Worm (Caenorhabditis elegans) whole organism, L2 larva: ENCODE measurements around the gene ugt-39.

Experiments used
- ama-1 ChIP-seq: fragments of 150-350 bp; optimal IDR thresholded peaks from 2 replicates; lab custom pipeline; 2018; ENCODE audit warnings: inconsistent platforms
- ceh-82 ChIP-seq: fragments of 150-350 bp; optimal IDR thresholded peaks from 2 replicates; lab custom pipeline; 2014; ENCODE audit warnings: missing biosample characterization, missing genetic modification characterization
- gmeb-1 ChIP-seq: fragments of 150-350 bp; optimal IDR thresholded peaks from 2 replicates; lab custom pipeline; 2014; ENCODE audit warnings: missing biosample characterization, missing genetic modification characterization
- lin-13 ChIP-seq: fragments of 150-350 bp; optimal IDR thresholded peaks from 2 replicates; lab custom pipeline; 2014; ENCODE audit warnings: missing biosample characterization, missing genetic modification reagents, missing genetic modification characterization
- lin-39 ChIP-seq: fragments of 150-350 bp; optimal IDR thresholded peaks from 2 replicates; lab custom pipeline; 2014; ENCODE audit warnings: missing biosample characterization, missing genetic modification reagents, missing genetic modification characterization
- peb-1 ChIP-seq: fragments of 150-350 bp; optimal IDR thresholded peaks from 2 replicates; lab custom pipeline; 2014; ENCODE audit warnings: missing biosample characterization, missing genetic modification characterization
- unc-55 ChIP-seq: fragments of 150-350 bp; sonication (generic microtip); optimal IDR thresholded peaks from 3 replicates; lab custom pipeline; 2014; ENCODE audit warnings: missing biosample characterization, missing genetic modification reagents, missing genetic modification characterization
- unc-62 ChIP-seq: fragments of 150-350 bp; optimal IDR thresholded peaks from 2 replicates; lab custom pipeline; 2014; ENCODE audit warnings: missing biosample characterization, missing genetic modification reagents, missing genetic modification characterization
- ztf-11 ChIP-seq: sonication (generic microtip); optimal IDR thresholded peaks from 2 replicates; lab custom pipeline; 2017; ENCODE audit warnings: missing biosample characterization, missing genetic modification characterization

- no peak for TF ChIP-seq unc-55 (GFP tag; lab: Kevin White, UChicago)
- no peak for TF ChIP-seq unc-62 (GFP tag; lab: Kevin White, UChicago)
- TF ChIP-seq ceh-82 = no peak
- no peak for TF ChIP-seq lin-39 (tag; lab: Kevin White, UChicago)
- TF ChIP-seq ama-1 (lab: Kevin White, UChicago) = no peak
- TF ChIP-seq gmeb-1 = no peak
- TF ChIP-seq ztf-11 = no peak
- no peak for TF ChIP-seq peb-1 (tag; lab: Kevin White, UChicago)
- TF ChIP-seq lin-13 (GFP tag; lab: Kevin White, UChicago) = no peak
These were observed 18.6 kb upstream of the ugt-39 start, which contains the start of gene str-112 for ce11 chrV:7138320-7138719.
